Fruit fly (Drosophila melanogaster): Measurements from ENCODE around the gene eIF4H1.

eIF4H1 gene

dm6 chrX:16420878-16421277 lies 27.6 kb upstream of the eIF4H1 start:
- TF ChIP-seq GATAd (GFP tag; optimal IDR thresholded peaks at IDR 0.05) (no peak), usp (GFP tag; optimal IDR thresholded peaks at IDR 0.05) (no peak), sv (GFP tag; optimal IDR thresholded peaks at IDR 0.05) (no peak), br (GFP tag; optimal IDR thresholded peaks at IDR 0.05) (no peak), Rel (GFP tag; optimal IDR thresholded peaks at IDR 0.05) (no peak), Rel (tag; optimal IDR thresholded peaks at IDR 0.05) (no peak)

dm6 chrX:16421899-16422412 lies 26.5 kb upstream of the eIF4H1 start, which contains the start of gene AnxB11:
TSS of gene AnxB11 (minus strand) at chrX:16422265.
- TF ChIP-seq Jra (GFP tag; optimal IDR thresholded peaks at IDR 0.05) (peak; percentile 6), dsf (GFP tag; optimal IDR thresholded peaks at IDR 0.05; ENCODE audit: borderline replicate concordance) (no peak), Rel (GFP tag; optimal IDR thresholded peaks at IDR 0.05) (no peak), Rel (tag; optimal IDR thresholded peaks at IDR 0.05) (peak; percentile 40), Mio (GFP tag; optimal IDR thresholded peaks at IDR 0.05) (no peak), OdsH (GFP tag; optimal IDR thresholded peaks at IDR 0.05) (peak; percentile 2)

- TF ChIP-seq psq (GFP tag; optimal IDR thresholded peaks at IDR 0.05) = peak; percentile 79
- TF ChIP-seq OdsH (GFP tag; optimal IDR thresholded peaks at IDR 0.05) = peak; percentile 21
- TF ChIP-seq foxo (GFP tag; optimal IDR thresholded peaks at IDR 0.05) = peak in 1 of 2 experiments; percentile 46
- TF ChIP-seq HLH106 (tag; optimal IDR thresholded peaks at IDR 0.05) = peak; percentile 3
- TF ChIP-seq Myc (optimal IDR thresholded peaks at IDR 0.05) = no peak
- peak; percentile 54 for TF ChIP-seq Sp1 (GFP tag; optimal IDR thresholded peaks at IDR 0.05)
- TF ChIP-seq woc (GFP tag; optimal IDR thresholded peaks at IDR 0.05) = peak; percentile 7
- TF ChIP-seq Dfd (GFP tag; optimal IDR thresholded peaks at IDR 0.05) = no peak
- TF ChIP-seq dl (GFP tag; optimal IDR thresholded peaks at IDR 0.05; ENCODE audit: insufficient read depth in 1 of 2, partially characterized antibody in 2 of 2) = peak in 1 of 2 experiments; percentile 14
- TF ChIP-seq ey (GFP tag; optimal IDR thresholded peaks at IDR 0.05) = peak; percentile 4
- TF ChIP-seq jim (GFP tag; optimal IDR thresholded peaks at IDR 0.05) = peak; percentile 44
- peak; percentile 30 for TF ChIP-seq br (GFP tag; optimal IDR thresholded peaks at IDR 0.05)
- no peak for TF ChIP-seq Rel (GFP tag; optimal IDR thresholded peaks at IDR 0.05)
- peak; percentile 44 for TF ChIP-seq Rel (tag; optimal IDR thresholded peaks at IDR 0.05)
- no peak for TF ChIP-seq fru (GFP tag; optimal IDR thresholded peaks at IDR 0.05)
- TF ChIP-seq pan (optimal IDR thresholded peaks at IDR 0.05) = no peak
- TF ChIP-seq Hnf4 (GFP tag; optimal IDR thresholded peaks at IDR 0.05) = peak; percentile 49
- TF ChIP-seq lola (GFP tag; optimal IDR thresholded peaks at IDR 0.05) = no peak
- TF ChIP-seq rgr (GFP tag; optimal IDR thresholded peaks at IDR 0.05) = peak; percentile 54
- TF ChIP-seq Hr83 (GFP tag; optimal IDR thresholded peaks at IDR 0.05; ENCODE audit: poor library complexity, severe bottlenecking) = peak; percentile 45
- no peak for TF ChIP-seq Abd-B (GFP tag; optimal IDR thresholded peaks at IDR 0.05)
- TF ChIP-seq Vsx2 (GFP tag; optimal IDR thresholded peaks at IDR 0.05; ENCODE audit: partially characterized antibody) = no peak
- peak; percentile 54 for TF ChIP-seq h (GFP tag; optimal IDR thresholded peaks at IDR 0.05)
- peak; percentile 1 for TF ChIP-seq dsf (GFP tag; optimal IDR thresholded peaks at IDR 0.05; ENCODE audit: borderline replicate concordance)
These were observed 25.9 kb upstream of the eIF4H1 start, which contains the start of gene hang for dm6 chrX:16422466-16423124. TSS of gene hang (plus strand) at chrX:16422831.

- TF ChIP-seq sv (GFP tag; optimal IDR thresholded peaks at IDR 0.05) (no peak), psq (GFP tag; optimal IDR thresholded peaks at IDR 0.05) (peak; percentile 65), rgr (GFP tag; optimal IDR thresholded peaks at IDR 0.05) (no peak), dsf (GFP tag; optimal IDR thresholded peaks at IDR 0.05; ENCODE audit: borderline replicate concordance) (no peak), sage (GFP tag; optimal IDR thresholded peaks at IDR 0.05) (no peak), fru (GFP tag; optimal IDR thresholded peaks at IDR 0.05) (no peak)
These were observed 25.3 kb upstream of the eIF4H1 start for dm6 chrX:16423125-16423509.

dm6 chrX:16424296-16424695 lies 24.2 kb upstream of the eIF4H1 start:
- TF ChIP-seq HLH106 (tag; optimal IDR thresholded peaks at IDR 0.05) = no peak
- no peak for TF ChIP-seq lola (GFP tag; optimal IDR thresholded peaks at IDR 0.05)
- no peak for TF ChIP-seq Rel (GFP tag; optimal IDR thresholded peaks at IDR 0.05)
- TF ChIP-seq Rel (tag; optimal IDR thresholded peaks at IDR 0.05) = no peak
- TF ChIP-seq h (GFP tag; optimal IDR thresholded peaks at IDR 0.05) = peak; percentile 3
- TF ChIP-seq Vsx2 (GFP tag; optimal IDR thresholded peaks at IDR 0.05; ENCODE audit: partially characterized antibody) = no peak
- TF ChIP-seq fru (GFP tag; optimal IDR thresholded peaks at IDR 0.05) = no peak
- peak; percentile 1 for TF ChIP-seq N (GFP tag; optimal IDR thresholded peaks at IDR 0.05)
- TF ChIP-seq br (GFP tag; optimal IDR thresholded peaks at IDR 0.05) = no peak
- TF ChIP-seq CG32264 (GFP tag; optimal IDR thresholded peaks at IDR 0.05) = no peak
- no peak for TF ChIP-seq Hr83 (GFP tag; optimal IDR thresholded peaks at IDR 0.05; ENCODE audit: poor library complexity, severe bottlenecking)
- no peak for TF ChIP-seq Sp1 (GFP tag; optimal IDR thresholded peaks at IDR 0.05)
- TF ChIP-seq sv (GFP tag; optimal IDR thresholded peaks at IDR 0.05) = no peak
- no peak for TF ChIP-seq OdsH (GFP tag; optimal IDR thresholded peaks at IDR 0.05)
- TF ChIP-seq GATAd (GFP tag; optimal IDR thresholded peaks at IDR 0.05) = no peak
- peak; percentile 98 for TF ChIP-seq psq (GFP tag; optimal IDR thresholded peaks at IDR 0.05)

All from whole organism, wandering third instar larva.